Worm (Caenorhabditis elegans): ENCODE data around the gene aakg-3.

ce11 chrX:2981715-2982114, 5.5 kb downstream of the aakg-3 start, which contains the start of gene nspg-5:
- TF ChIP-seq sox-4 (tag; optimal IDR thresholded peaks at IDR 0.05), result no peak
- no peak for TF ChIP-seq hlh-30 (tag; optimal IDR thresholded peaks at IDR 0.05; ENCODE audit: insufficient read depth)
- TF ChIP-seq pha-4 (tag; optimal IDR thresholded peaks at IDR 0.05), result no peak
- TF ChIP-seq dmd-4 (tag; optimal IDR thresholded peaks at IDR 0.05; ENCODE audit: borderline replicate concordance), result no peak
- TF ChIP-seq fkh-6 (tag; optimal IDR thresholded peaks at IDR 0.05), result no peak
- TF ChIP-seq npax-4 (tag; optimal IDR thresholded peaks at IDR 0.05), result no peak
- TF ChIP-seq ama-1 (optimal IDR thresholded peaks at IDR 0.05), result no peak
- no peak for TF ChIP-seq unc-3 (GFP tag; conservative IDR thresholded peaks at IDR 0.05)
- no peak for TF ChIP-seq unc-3 (tag; optimal IDR thresholded peaks at IDR 0.05)
- no peak for TF ChIP-seq ztf-16 (tag; optimal IDR thresholded peaks at IDR 0.05)
- TF ChIP-seq ceh-45 (GFP tag; IDR thresholded peaks at IDR 0.05), result no peak
- TF ChIP-seq K09A11.1 (tag; optimal IDR thresholded peaks at IDR 0.05; ENCODE audit: insufficient read depth), result no peak
- no peak for TF ChIP-seq nfya-1 (tag; optimal IDR thresholded peaks at IDR 0.05)
- no peak for TF ChIP-seq ceh-31 (tag; optimal IDR thresholded peaks at IDR 0.05)
